Fruit fly (Drosophila melanogaster): ENCODE results near the gene CG43391.

Gene CG43391

DNA sequence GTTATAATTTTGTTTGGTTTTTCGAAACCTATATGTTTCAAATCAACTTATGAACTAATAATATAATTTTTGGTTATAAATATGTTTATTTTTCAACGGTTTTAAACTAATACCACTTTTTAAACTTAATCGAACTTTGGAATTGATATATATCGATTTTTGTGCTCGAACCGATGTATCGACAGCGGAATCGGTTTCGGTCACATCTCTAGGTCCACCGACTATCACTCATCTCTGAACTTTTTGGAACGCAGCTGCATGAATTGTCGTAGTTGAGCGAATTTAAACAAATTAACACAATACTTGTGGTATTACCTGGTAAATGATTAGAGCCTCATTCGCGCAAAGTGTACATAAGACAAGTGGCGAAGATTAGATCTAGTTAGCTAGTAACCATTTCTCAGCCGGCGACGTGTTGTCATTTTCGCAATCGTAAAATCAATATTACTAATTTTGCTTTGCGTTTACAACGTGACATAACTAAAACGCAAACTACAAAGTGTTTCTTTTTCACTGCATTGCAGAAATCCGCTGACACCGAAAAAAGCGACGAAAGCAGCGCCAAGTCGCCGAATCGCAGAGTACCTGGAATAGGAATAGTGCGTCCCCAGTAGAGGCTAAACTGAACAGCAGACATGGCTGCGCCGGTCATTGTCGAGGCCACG is 47.1 kb upstream of the CG43391 start, which contains the start of gene Apt1 (continued):
- TF ChIP-seq pb (GFP tag; optimal IDR thresholded peaks at IDR 0.05) = no peak
- no peak for TF ChIP-seq CG15269 (tag; optimal IDR thresholded peaks at IDR 0.05)
- peak; percentile 30; the same call in 1 of the 3 replicates for TF ChIP-seq Dbx (GFP tag; IDR thresholded peaks at IDR 0.05)
- TF ChIP-seq Med (GFP tag) = peak; percentile 88
- TF ChIP-seq CG7556 (GFP tag; optimal IDR thresholded peaks at IDR 0.05) = no peak
- TF ChIP-seq CG2116 (GFP tag; optimal IDR thresholded peaks at IDR 0.05) = peak; percentile 65
- TF ChIP-seq toy (GFP tag; IDR thresholded peaks at IDR 0.05) = no peak
- peak; percentile 85 for TF ChIP-seq MBD-R2 (GFP tag; IDR thresholded peaks at IDR 0.05)
- TF ChIP-seq crol (GFP tag; IDR thresholded peaks at IDR 0.05) = no peak
- no peak for TF ChIP-seq Awh (GFP tag; IDR thresholded peaks at IDR 0.05)
- TF ChIP-seq jigr1 (GFP tag; IDR thresholded peaks at IDR 0.05) = no peak
- no peak for TF ChIP-seq CG10431 (GFP tag; optimal IDR thresholded peaks at IDR 0.05)
- no peak for TF ChIP-seq CG8924 (tag; optimal IDR thresholded peaks at IDR 0.05)
- peak; percentile 93 for TF ChIP-seq zen2 (GFP tag; IDR thresholded peaks at IDR 0.05; ENCODE audit: partially characterized antibody)
- TF ChIP-seq Ptx1 (GFP tag; IDR thresholded peaks at IDR 0.05) = no peak
- no peak for TF ChIP-seq oc (tag; optimal IDR thresholded peaks at IDR 0.05)
- TF ChIP-seq CG4707 (GFP tag; optimal IDR thresholded peaks at IDR 0.05) = no peak
- no peak for TF ChIP-seq HLH3B (GFP tag; IDR thresholded peaks at IDR 0.05)
- TF ChIP-seq B-H1 (GFP tag; IDR thresholded peaks at IDR 0.05) = no peak
- no peak for TF ChIP-seq CG17912 (GFP tag; optimal IDR thresholded peaks at IDR 0.05)
- no peak for TF ChIP-seq CG18476 (GFP tag; optimal IDR thresholded peaks at IDR 0.05)
- TF ChIP-seq CG3065 (GFP tag; optimal IDR thresholded peaks at IDR 0.05) = no peak
- TF ChIP-seq sens-2 (GFP tag; IDR thresholded peaks at IDR 0.05) = no peak
- no peak for TF ChIP-seq dati (GFP tag; IDR thresholded peaks at IDR 0.05)
- TF ChIP-seq Neu2 (GFP tag; optimal IDR thresholded peaks at IDR 0.05; ENCODE audit: borderline replicate concordance) = no peak
- no peak for TF ChIP-seq croc (GFP tag; conservative IDR thresholded peaks at IDR 0.05)
- TF ChIP-seq Ada2b (GFP tag; IDR thresholded peaks at IDR 0.05) = no peak
- no peak for TF ChIP-seq vvl (GFP tag; IDR thresholded peaks at IDR 0.05)
- no peak for TF ChIP-seq CoRest (tag; optimal IDR thresholded peaks at IDR 0.05)
- TF ChIP-seq CG18599 (GFP tag; optimal IDR thresholded peaks at IDR 0.05) = no peak
- no peak for TF ChIP-seq dmrt11E (tag; optimal IDR thresholded peaks at IDR 0.05)
- TF ChIP-seq CG2129 (GFP tag; IDR thresholded peaks at IDR 0.05; ENCODE audit: partially characterized antibody) = peak; percentile 83
- no peak for TF ChIP-seq Doc2 (GFP tag; IDR thresholded peaks at IDR 0.05)
- peak; percentile 97 for TF ChIP-seq CG13287 (GFP tag; IDR thresholded peaks at IDR 0.05; ENCODE audit: partially characterized antibody)
- no peak for TF ChIP-seq Kr (GFP tag; optimal IDR thresholded peaks at IDR 0.05)
- TF ChIP-seq nom (GFP tag; optimal IDR thresholded peaks at IDR 0.05) = peak; percentile 68
- no peak for TF ChIP-seq Mrtf (GFP tag; IDR thresholded peaks at IDR 0.05)
- no peak for TF ChIP-seq ssp (GFP tag; IDR thresholded peaks at IDR 0.05)
- TF ChIP-seq CG9215 (GFP tag; IDR thresholded peaks at IDR 0.05) = no peak
- peak; percentile 19 for TF ChIP-seq trem (tag; optimal IDR thresholded peaks at IDR 0.05)
- no peak for TF ChIP-seq CG15601 (tag; optimal IDR thresholded peaks at IDR 0.05)
- TF ChIP-seq CG3407 (GFP tag; optimal IDR thresholded peaks at IDR 0.05) = no peak
- TF ChIP-seq nmo (GFP tag; optimal IDR thresholded peaks at IDR 0.05) = peak; percentile 18
- no peak for TF ChIP-seq Xrp1 (GFP tag; IDR thresholded peaks at IDR 0.05)
- TF ChIP-seq Nf-YA (GFP tag; IDR thresholded peaks at IDR 0.05) = no peak
- no peak for TF ChIP-seq CG13424 (tag; optimal IDR thresholded peaks at IDR 0.05)
- no peak for TF ChIP-seq lmd (GFP tag; IDR thresholded peaks at IDR 0.05)
- no peak for TF ChIP-seq Meics (GFP tag; optimal IDR thresholded peaks at IDR 0.05)
- TF ChIP-seq CG4617 (GFP tag; optimal IDR thresholded peaks at IDR 0.05; ENCODE audit: borderline replicate concordance) = peak; percentile 41
- no peak for TF ChIP-seq sima (GFP tag; optimal IDR thresholded peaks at IDR 0.05)
